Worm (Caenorhabditis elegans) whole organism, L1 larva: ENCODE results near the gene nhr-38.
A peak's percentile ranks its signal among the peaks of the same experiment; 100 is the strongest.

Source experiments
- C04F5.9 ChIP-seq: sonication (generic microtip); optimal IDR thresholded peaks from 2 replicates; lab custom pipeline; 2016; ENCODE audit warnings: missing genetic modification characterization, missing compliant biosample characterization
- C16A3.4 ChIP-seq: fragments of 150-350 bp; optimal IDR thresholded peaks from 2 replicates; lab custom pipeline; 2014; ENCODE audit warnings: missing biosample characterization, missing genetic modification characterization
- Y116A8C.19 ChIP-seq: sonication (generic microtip); optimal IDR thresholded peaks from 2 replicates; lab custom pipeline; 2016; ENCODE audit warnings: missing compliant biosample characterization, missing genetic modification characterization, borderline replicate concordance
- blmp-1 ChIP-seq: fragments of 150-350 bp; optimal IDR thresholded peaks from 2 replicates; lab custom pipeline; 2014; ENCODE audit warnings: missing biosample characterization, missing genetic modification characterization
- ceh-63 ChIP-seq: fragments of 200-800 bp; sonication (Bioruptor generic); optimal IDR thresholded peaks from 2 replicates; lab custom pipeline; 2018; ENCODE audit warnings: mild to moderate bottlenecking, missing genetic modification characterization, missing compliant biosample characterization
- ceh-90 ChIP-seq: sonication (generic microtip); optimal IDR thresholded peaks from 2 replicates; lab custom pipeline; 2016; ENCODE audit warnings: missing genetic modification characterization, missing compliant biosample characterization
- ces-1 ChIP-seq: fragments of 150-350 bp; optimal IDR thresholded peaks from 2 replicates; lab custom pipeline; 2014; ENCODE audit warnings: missing biosample characterization, missing genetic modification reagents, missing genetic modification characterization
- dpl-1 ChIP-seq, 3 experiments: fragments of 150-350 bp in 2 of 3; sonication (generic microtip) in 1 of 3; optimal IDR thresholded peaks; 2 replicates each; lab custom pipeline; 2014 to 2017; ENCODE audit warnings: missing biosample characterization in 3 of 3, missing genetic modification characterization in 3 of 3, missing genetic modification reagents in 3 of 3
- efl-1 ChIP-seq, 4 experiments: fragments of 150-350 bp; optimal IDR thresholded peaks in 3 of 4; peaks in 1 of 4; 1 replicate in 1 of 4; 2 replicates in 3 of 4; lab custom pipeline; 2014; ENCODE audit warnings: missing biosample characterization in 2 of 4, missing genetic modification characterization in 2 of 4, missing genetic modification reagents in 2 of 4
- efl-3 ChIP-seq: fragments of 200-800 bp; sonication (Bioruptor generic); optimal IDR thresholded peaks from 2 replicates; lab custom pipeline; 2018; ENCODE audit warnings: mild to moderate bottlenecking, missing genetic modification characterization, missing compliant biosample characterization
- egl-13 ChIP-seq: sonication (generic microtip); optimal IDR thresholded peaks from 2 replicates; lab custom pipeline; 2016; ENCODE audit warnings: missing genotype, missing genetic modification reagents, missing genetic modification characterization, missing compliant biosample characterization
- egl-27 ChIP-seq, 2 experiments: fragments of 150-350 bp in 1 of 2; sonication (generic microtip); optimal IDR thresholded peaks; 3 replicates each; lab custom pipeline; 2017 to 2018; ENCODE audit warnings: missing biosample characterization in 2 of 2, missing genetic modification characterization in 2 of 2, missing genetic modification reagents in 2 of 2
- elt-2 ChIP-seq: sonication (generic microtip); optimal IDR thresholded peaks from 2 replicates; lab custom pipeline; 2016; ENCODE audit warnings: missing genetic modification characterization, mild to moderate bottlenecking, inconsistent platforms, missing compliant biosample characterization, missing genetic modification reagents
- elt-3 ChIP-seq, 6 experiments: fragments of 150-350 bp in 1 of 6; sonication (generic microtip); optimal IDR thresholded peaks; 2 replicates each; lab custom pipeline; 2017 to 2018; ENCODE audit warnings: missing biosample characterization in 6 of 6, missing genetic modification characterization in 6 of 6, inconsistent platforms in 1 of 6
- fkh-4 ChIP-seq: sonication (generic microtip); optimal IDR thresholded peaks from 2 replicates; lab custom pipeline; 2016; ENCODE audit warnings: missing compliant biosample characterization, missing genetic modification characterization, borderline replicate concordance
- fos-1 ChIP-seq: fragments of 150-350 bp; optimal IDR thresholded peaks from 2 replicates; lab custom pipeline; 2014; ENCODE audit warnings: missing biosample characterization, missing genetic modification characterization
- grh-1 ChIP-seq: fragments of 200-800 bp; sonication (Bioruptor generic); IDR thresholded peaks from 2 replicates; pipeline ENCODE4 v1.3.6; 2022; ENCODE audit warnings: missing genetic modification reagents, missing genetic modification characterization, missing compliant biosample characterization
- hlh-17 ChIP-seq: fragments of 200-800 bp; sonication (Bioruptor generic); optimal IDR thresholded peaks from 2 replicates; lab custom pipeline; 2018; ENCODE audit warnings: missing genetic modification characterization, mild to moderate bottlenecking, missing compliant biosample characterization, moderate library complexity, borderline replicate concordance
- lin-14 ChIP-seq: fragments of 200-800 bp; sonication (Bioruptor generic); optimal IDR thresholded peaks from 2 replicates; lab custom pipeline; 2018; ENCODE audit warnings: mild to moderate bottlenecking, missing genetic modification characterization, moderate library complexity, missing compliant biosample characterization
- lin-35 ChIP-seq, 2 experiments: fragments of 150-350 bp; optimal IDR thresholded peaks; 2 replicates each; lab custom pipeline; 2014; ENCODE audit warnings: missing biosample characterization in 2 of 2, missing genetic modification characterization in 2 of 2, missing genetic modification reagents in 2 of 2
- lsy-2 ChIP-seq, 2 experiments: fragments of 150-350 bp; optimal IDR thresholded peaks; 2 replicates each; lab custom pipeline; 2014; ENCODE audit warnings: missing biosample characterization in 2 of 2, missing genetic modification characterization in 2 of 2
- mdl-1 ChIP-seq, 2 experiments: fragments of 150-350 bp; optimal IDR thresholded peaks; 2 replicates each; lab custom pipeline; 2014 to 2017; ENCODE audit warnings: missing biosample characterization in 2 of 2, missing genetic modification characterization in 2 of 2, inconsistent platforms in 1 of 2
- mep-1 ChIP-seq: fragments of 150-350 bp; optimal IDR thresholded peaks from 2 replicates; lab custom pipeline; 2014; ENCODE audit warnings: missing biosample characterization, missing genetic modification characterization
- nhr-19 ChIP-seq: fragments of 200-800 bp; sonication (Bioruptor generic); conservative IDR thresholded peaks from 2 replicates; pipeline ENCODE4 v1.3.6; 2022; ENCODE audit warnings: missing genetic modification characterization, missing compliant biosample characterization
- nhr-20 ChIP-seq: sonication (generic microtip); optimal IDR thresholded peaks from 2 replicates; lab custom pipeline; 2016; ENCODE audit warnings: mild to moderate bottlenecking, missing genetic modification characterization, missing compliant biosample characterization
- nhr-28 ChIP-seq: fragments of 150-350 bp; optimal IDR thresholded peaks from 2 replicates; lab custom pipeline; 2014; ENCODE audit warnings: missing biosample characterization, missing genetic modification characterization
- nhr-47 ChIP-seq: sonication (generic microtip); optimal IDR thresholded peaks from 2 replicates; lab custom pipeline; 2016; ENCODE audit warnings: mild to moderate bottlenecking, missing genetic modification characterization, moderate library complexity, missing compliant biosample characterization
- nhr-71 ChIP-seq: sonication (generic microtip); optimal IDR thresholded peaks from 2 replicates; lab custom pipeline; 2016; ENCODE audit warnings: mild to moderate bottlenecking, missing genetic modification characterization, moderate library complexity, missing compliant biosample characterization
- nhr-76 ChIP-seq: sonication (generic microtip); optimal IDR thresholded peaks from 2 replicates; lab custom pipeline; 2017; ENCODE audit warnings: missing biosample characterization, missing genetic modification characterization
- nhr-77 ChIP-seq: fragments of 150-350 bp; optimal IDR thresholded peaks from 2 replicates; lab custom pipeline; 2014; ENCODE audit warnings: missing biosample characterization, missing genetic modification characterization
- nhr-85 ChIP-seq: sonication (generic microtip); peaks from one replicate; lab custom pipeline; 2016; ENCODE audit warnings: missing genetic modification characterization, inconsistent platforms, missing compliant biosample characterization
- nhr-90 ChIP-seq: sonication (generic microtip); optimal IDR thresholded peaks from 2 replicates; lab custom pipeline; 2016; ENCODE audit warnings: mild to moderate bottlenecking, missing genetic modification characterization, missing compliant biosample characterization; ENCODE audit not compliant: poor library complexity
- pag-3 ChIP-seq: sonication (generic microtip); optimal IDR thresholded peaks from 2 replicates; lab custom pipeline; 2017; ENCODE audit warnings: missing genetic modification characterization, mild to moderate bottlenecking, missing compliant biosample characterization, antibody characterized with exemption, borderline replicate concordance; ENCODE audit not compliant: insufficient read depth
- snpc-4 ChIP-seq: fragments of 150-350 bp; optimal IDR thresholded peaks from 2 replicates; lab custom pipeline; 2014; ENCODE audit warnings: missing biosample characterization, missing genetic modification characterization
- snu-23 ChIP-seq: sonication (generic microtip); optimal IDR thresholded peaks from 2 replicates; lab custom pipeline; 2016; ENCODE audit warnings: missing genetic modification characterization, missing compliant biosample characterization
- tbx-2 ChIP-seq: sonication (generic microtip); optimal IDR thresholded peaks from 2 replicates; lab custom pipeline; 2016; ENCODE audit warnings: missing genetic modification characterization, missing compliant biosample characterization
- unc-62 ChIP-seq: fragments of 150-350 bp; optimal IDR thresholded peaks from 2 replicates; lab custom pipeline; 2014; ENCODE audit warnings: missing biosample characterization, missing genetic modification reagents, missing genetic modification characterization
- xbp-1 ChIP-seq: sonication (generic microtip); optimal IDR thresholded peaks from 2 replicates; lab custom pipeline; 2016; ENCODE audit warnings: missing genetic modification characterization, missing compliant biosample characterization
- zag-1 ChIP-seq: fragments of 150-350 bp; optimal IDR thresholded peaks from 2 replicates; lab custom pipeline; 2014; ENCODE audit warnings: missing biosample characterization, missing genetic modification characterization
- ztf-4 ChIP-seq: fragments of 150-350 bp; optimal IDR thresholded peaks from 2 replicates; lab custom pipeline; 2014; ENCODE audit warnings: missing biosample characterization, missing genetic modification characterization

Gene nhr-38

ce11 chrIV:9672434-9672833 is 37.6 kb upstream of the nhr-38 start:
- TF ChIP-seq elt-2 (tag; lab: Kevin White, UChicago) = no peak
- TF ChIP-seq fkh-4 (tag; lab: Kevin White, UChicago) = no peak
- TF ChIP-seq nhr-19 (GFP tag; lab: Robert Waterston, UW) = peak; percentile 21; the same call in 1 of the 2 replicates
- TF ChIP-seq C04F5.9 (tag; lab: Kevin White, UChicago) = no peak
- TF ChIP-seq nhr-85 (tag; lab: Kevin White, UChicago) = peak; percentile 96
- TF ChIP-seq blmp-1 (tag; lab: Kevin White, UChicago) = peak; percentile 90
- TF ChIP-seq ztf-4 (tag; lab: Kevin White, UChicago) = peak; percentile 18
- TF ChIP-seq egl-13 = no peak
- peak; percentile 3 for TF ChIP-seq xbp-1 (tag; lab: Kevin White, UChicago)
- peak in 1 of 2 experiments; percentile 63 for TF ChIP-seq lin-35 (GFP tag; optimal IDR thresholded peaks at IDR 0.05; lab: Kevin White, UChicago)
- TF ChIP-seq mdl-1 (tag; optimal IDR thresholded peaks at IDR 0.05; lab: Kevin White, UChicago) = peak in 1 of 2 experiments; percentile 41
- no peak for TF ChIP-seq ces-1
- peak; percentile 32 for TF ChIP-seq efl-3
- peak; percentile 38; the same call in 1 of the 2 replicates for TF ChIP-seq grh-1 (GFP tag; lab: Robert Waterston, UW)
- no peak for TF ChIP-seq Y116A8C.19 (tag; lab: Kevin White, UChicago)
- peak; percentile 22 for TF ChIP-seq C16A3.4
- TF ChIP-seq zag-1 = no peak
- TF ChIP-seq mep-1 = peak; percentile 43
- peak in 2 of 6 experiments; percentile 80 for TF ChIP-seq elt-3 (tag; optimal IDR thresholded peaks at IDR 0.05; lab: Kevin White, UChicago)
- TF ChIP-seq nhr-76 (tag; lab: Kevin White, UChicago) = no peak
- peak; percentile 35 for TF ChIP-seq tbx-2 (tag; lab: Kevin White, UChicago)
- no peak for TF ChIP-seq efl-1 (optimal IDR thresholded peaks at IDR 0.05; lab: Kevin White, UChicago)
- no peak for TF ChIP-seq efl-1 (GFP tag; optimal IDR thresholded peaks at IDR 0.05 in 1 of 2; lab: Kevin White, UChicago)
- TF ChIP-seq dpl-1 (GFP tag; optimal IDR thresholded peaks at IDR 0.05; lab: Kevin White, UChicago) = peak in 1 of 3 experiments; percentile 21
- no peak for TF ChIP-seq hlh-17 (GFP tag; lab: Kevin White, UChicago)
- TF ChIP-seq ceh-63 (GFP tag; lab: Kevin White, UChicago) = no peak
- TF ChIP-seq nhr-71 (tag; lab: Kevin White, UChicago) = peak; percentile 83
- no peak for TF ChIP-seq nhr-77 (tag; lab: Kevin White, UChicago)
- peak; percentile 73 for TF ChIP-seq lin-14 (GFP tag; lab: Kevin White, UChicago)
- TF ChIP-seq nhr-90 (tag; lab: Kevin White, UChicago) = peak; percentile 77
- no peak for TF ChIP-seq egl-27 (tag; optimal IDR thresholded peaks at IDR 0.05; lab: Kevin White, UChicago)
- no peak for TF ChIP-seq nhr-28
- TF ChIP-seq ceh-90 (tag; lab: Kevin White, UChicago) = no peak
- no peak for TF ChIP-seq unc-62 (GFP tag; lab: Kevin White, UChicago)
- TF ChIP-seq lsy-2 (tag; optimal IDR thresholded peaks at IDR 0.05; lab: Kevin White, UChicago) = peak; percentile 69 to 82
- peak; percentile 52 for TF ChIP-seq nhr-47 (tag; lab: Kevin White, UChicago)
- no peak for TF ChIP-seq fos-1 (tag; lab: Kevin White, UChicago)
- no peak for TF ChIP-seq snpc-4
- peak; percentile 80 for TF ChIP-seq snu-23 (GFP tag; lab: Kevin White, UChicago)
- peak; percentile 95 for TF ChIP-seq nhr-20 (tag; lab: Kevin White, UChicago)
- TF ChIP-seq, all 84 proteins: peak for 21

- TF ChIP-seq nhr-85 (tag; lab: Kevin White, UChicago) = peak; percentile 59
- TF ChIP-seq blmp-1 (tag; lab: Kevin White, UChicago) = peak; percentile 30
- TF ChIP-seq pag-3 (tag; lab: Kevin White, UChicago) = no peak
Measured at ce11 chrIV:9673206-9673605, 36.8 kb upstream of the nhr-38 start.
